Worm (Caenorhabditis elegans) whole organism, early embryonic: ENCODE results near the gene col-84.

Experiments
- F13C5.2 ChIP-seq: sonication (generic microtip); optimal IDR thresholded peaks from 2 replicates; lab custom pipeline; 2017; ENCODE audit warnings: mild to moderate bottlenecking, missing genetic modification characterization, inconsistent platforms, missing compliant biosample characterization
- aly-1 ChIP-seq: sonication (generic microtip); optimal IDR thresholded peaks from 2 replicates; lab custom pipeline; 2016; ENCODE audit warnings: missing genetic modification characterization, missing compliant biosample characterization
- ceh-13 ChIP-seq: fragments of 200-800 bp; sonication (Bioruptor generic); optimal IDR thresholded peaks from 2 replicates; lab custom pipeline; 2018; ENCODE audit warnings: mild to moderate bottlenecking, missing genetic modification characterization, missing compliant biosample characterization
- ceh-36 ChIP-seq: sonication (generic microtip); optimal IDR thresholded peaks from 2 replicates; lab custom pipeline; 2016; ENCODE audit warnings: missing genetic modification characterization, inconsistent platforms, missing compliant biosample characterization
- ets-7 ChIP-seq: sonication (generic microtip); optimal IDR thresholded peaks from 2 replicates; lab custom pipeline; 2016; ENCODE audit warnings: missing genotype, missing genetic modification characterization, missing compliant biosample characterization
- flt-1 ChIP-seq: fragments of 200-800 bp; sonication (Bioruptor generic); IDR thresholded peaks from 2 replicates; pipeline ENCODE4 v1.3.6; 2022; ENCODE audit warnings: missing genetic modification characterization, missing compliant biosample characterization
- hmbx-1 ChIP-seq: sonication (generic microtip); optimal IDR thresholded peaks from 2 replicates; lab custom pipeline; 2016; ENCODE audit warnings: mild to moderate bottlenecking, missing genetic modification characterization, missing compliant biosample characterization
- sea-1 ChIP-seq: fragments of 200-800 bp; sonication (Bioruptor generic); conservative IDR thresholded peaks from 2 replicates; pipeline ENCODE4 v1.3.6; 2022; ENCODE audit warnings: missing genetic modification characterization, missing compliant biosample characterization

DNA sequence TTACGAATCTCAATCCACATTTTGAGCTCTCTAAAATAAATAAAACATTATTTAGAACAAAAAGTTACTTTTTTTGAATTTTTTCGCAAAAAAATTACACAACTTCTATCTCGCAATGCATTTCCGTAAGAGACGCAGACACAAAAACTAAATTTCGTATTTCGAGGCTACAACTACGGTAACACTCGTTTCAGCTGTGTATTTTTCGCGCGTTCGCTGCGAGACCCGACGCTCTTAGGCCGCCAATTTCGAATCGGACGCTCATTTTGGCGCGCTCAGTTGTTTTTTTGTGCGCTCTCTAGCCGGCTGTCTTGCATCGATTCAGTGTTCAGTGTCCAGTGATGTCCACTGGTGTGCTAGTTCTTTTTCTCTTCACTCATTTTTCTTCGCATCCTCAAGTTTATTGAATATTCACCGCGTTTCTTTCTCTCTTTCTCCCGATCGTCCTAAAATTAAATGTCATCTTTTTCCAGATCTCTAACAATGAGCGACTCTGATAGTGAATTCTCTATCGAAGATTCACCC is 6.4 kb downstream of the col-84 start, which contains the start of the genes npp-3 and top-2:
- TF ChIP-seq ceh-36 (tag; lab: Kevin White, UChicago) (no peak), sea-1 (GFP tag; lab: Robert Waterston, UW) (no peak), aly-1 (tag; lab: Kevin White, UChicago) (no peak), ceh-13 (GFP tag; lab: Kevin White, UChicago) (no peak), hmbx-1 (no peak), F13C5.2 (peak; percentile 73), flt-1 (GFP tag; lab: Robert Waterston, UW) (no peak), ets-7 (tag; lab: Kevin White, UChicago) (no peak)
